Fruit fly (Drosophila melanogaster) whole organism, wandering third instar larva: ENCODE results near the gene Cpr76Bc.

ENCODE experiments used
- Abd-B ChIP-seq: fragments of >200 bp; optimal IDR thresholded peaks from 2 replicates; lab custom pipeline; 2017; ENCODE audit warnings: missing biosample characterization, missing genetic modification characterization
- CG9705 ChIP-seq: fragments of 200-800 bp; sonication (Bioruptor generic); optimal IDR thresholded peaks from 2 replicates; lab custom pipeline; 2018; ENCODE audit warnings: missing biosample characterization, mild to moderate bottlenecking, missing genetic modification characterization
- HLH106 ChIP-seq: fragments of 200-800 bp; optimal IDR thresholded peaks from 3 replicates; lab custom pipeline; 2019; ENCODE audit warnings: missing biosample characterization, mild to moderate bottlenecking, missing genetic modification characterization, moderate library complexity
- Hr83 ChIP-seq: fragments of 200-300 bp; sonication (Bioruptor generic); optimal IDR thresholded peaks from 2 replicates; lab custom pipeline; 2016; ENCODE audit warnings: missing biosample characterization, mild to moderate bottlenecking, missing genetic modification characterization, moderate library complexity; ENCODE audit not compliant: poor library complexity, severe bottlenecking
- Myc ChIP-seq: fragments of >200 bp; optimal IDR thresholded peaks from 2 replicates; lab custom pipeline; 2017
- Vsx2 ChIP-seq: fragments of 200-300, 225-300 bp; sonication (Bioruptor generic); optimal IDR thresholded peaks from 2 replicates; lab custom pipeline; 2018; ENCODE audit warnings: missing biosample characterization, missing genetic modification characterization; ENCODE audit not compliant: partially characterized antibody
- pan ChIP-seq: fragments of >200 bp; optimal IDR thresholded peaks from 2 replicates; lab custom pipeline; 2017

DNA sequence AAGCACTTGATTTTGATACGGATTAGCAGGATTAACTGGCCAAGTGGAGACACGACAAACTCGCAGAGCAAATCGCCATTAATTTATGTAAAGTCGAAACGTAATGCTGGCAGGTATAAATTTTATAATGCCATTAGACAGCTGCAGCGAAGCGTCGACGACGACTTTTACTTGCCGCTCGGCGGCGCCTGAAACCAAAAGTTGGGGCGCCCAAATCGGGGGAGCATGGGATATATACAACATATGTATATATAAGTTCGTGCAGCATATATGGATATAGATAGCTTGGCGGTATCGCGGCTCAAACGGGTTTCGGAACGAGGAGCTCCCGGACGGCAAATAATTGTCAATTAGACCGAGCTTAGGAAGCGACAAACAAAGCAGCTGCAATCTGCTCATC is at the start of gene Cpr76Bc:
- TF ChIP-seq Hr83 (no peak), CG9705 (GFP tag; lab: Kevin White, UChicago) (no peak), HLH106 (tag; lab: Kevin White, UChicago) (no peak), Vsx2 (GFP tag; lab: Kevin White, UChicago) (no peak), Myc (lab: Kevin White, UChicago) (no peak), pan (lab: Kevin White, UChicago) (no peak), Abd-B (GFP tag; lab: Kevin White, UChicago) (no peak)
